Worm (Caenorhabditis elegans) whole organism, L2 larva: Measurements from ENCODE around the gene ser-1.
A peak's percentile ranks its signal among the peaks of the same experiment; 100 is the strongest.

Experiments used
- C34F6.9 ChIP-seq: fragments of 150-350 bp; optimal IDR thresholded peaks from 2 replicates; lab custom pipeline; 2014; ENCODE audit warnings: missing biosample characterization, missing genetic modification characterization
- F13H6.1 ChIP-seq: sonication (generic microtip); optimal IDR thresholded peaks from 2 replicates; lab custom pipeline; 2016; ENCODE audit warnings: missing genetic modification characterization, missing compliant biosample characterization
- Y55F3AM.14 ChIP-seq: fragments of 200-800 bp; sonication (Bioruptor generic); optimal IDR thresholded peaks from 2 replicates; lab custom pipeline; 2018; ENCODE audit warnings: mild to moderate bottlenecking, missing genetic modification characterization, missing compliant biosample characterization
- ZK546.5 ChIP-seq: sonication (generic microtip); optimal IDR thresholded peaks from 2 replicates; lab custom pipeline; 2017; ENCODE audit warnings: missing biosample characterization, missing genetic modification characterization
- alr-1 ChIP-seq: fragments of 150-350 bp; optimal IDR thresholded peaks from 2 replicates; lab custom pipeline; 2014; ENCODE audit warnings: missing biosample characterization, missing genetic modification characterization
- aly-2 ChIP-seq: fragments of 150-350 bp; optimal IDR thresholded peaks from 2 replicates; lab custom pipeline; 2014; ENCODE audit warnings: missing biosample characterization, missing genetic modification characterization
- blmp-1 ChIP-seq: sonication (generic microtip); optimal IDR thresholded peaks from 2 replicates; lab custom pipeline; 2017; ENCODE audit warnings: missing genetic modification characterization, mild to moderate bottlenecking, missing compliant biosample characterization, antibody characterized with exemption, moderate library complexity; ENCODE audit not compliant: insufficient read depth
- ceh-16 ChIP-seq: fragments of 150-350 bp; optimal IDR thresholded peaks from 2 replicates; lab custom pipeline; 2014; ENCODE audit warnings: missing biosample characterization, missing genetic modification characterization
- ceh-82 ChIP-seq: fragments of 150-350 bp; optimal IDR thresholded peaks from 2 replicates; lab custom pipeline; 2014; ENCODE audit warnings: missing biosample characterization, missing genetic modification characterization
- crh-2 ChIP-seq: sonication (generic microtip); optimal IDR thresholded peaks from 2 replicates; lab custom pipeline; 2017; ENCODE audit warnings: missing biosample characterization, missing genetic modification characterization
- dmd-4 ChIP-seq: sonication (generic microtip); optimal IDR thresholded peaks from 2 replicates; lab custom pipeline; 2017; ENCODE audit warnings: missing biosample characterization, missing genetic modification characterization
- egl-27 ChIP-seq: sonication (generic microtip); optimal IDR thresholded peaks from 3 replicates; lab custom pipeline; 2017; ENCODE audit warnings: missing biosample characterization, missing genetic modification reagents, missing genetic modification characterization
- elt-1 ChIP-seq: fragments of 150-350 bp; optimal IDR thresholded peaks from 2 replicates; lab custom pipeline; 2014; ENCODE audit warnings: missing biosample characterization, missing genetic modification characterization
- fos-1 ChIP-seq: fragments of 150-350 bp; optimal IDR thresholded peaks from 2 replicates; lab custom pipeline; 2014; ENCODE audit warnings: missing biosample characterization, missing genetic modification characterization
- gmeb-1 ChIP-seq: fragments of 150-350 bp; optimal IDR thresholded peaks from 2 replicates; lab custom pipeline; 2014; ENCODE audit warnings: missing biosample characterization, missing genetic modification characterization
- lin-13 ChIP-seq: fragments of 150-350 bp; optimal IDR thresholded peaks from 2 replicates; lab custom pipeline; 2014; ENCODE audit warnings: missing biosample characterization, missing genetic modification reagents, missing genetic modification characterization
- lin-39 ChIP-seq: fragments of 150-350 bp; optimal IDR thresholded peaks from 2 replicates; lab custom pipeline; 2014; ENCODE audit warnings: missing biosample characterization, missing genetic modification reagents, missing genetic modification characterization
- lsy-2 ChIP-seq, 2 experiments: fragments of 150-350 bp in 1 of 2; sonication (generic microtip) in 1 of 2; optimal IDR thresholded peaks; 2 replicates each; lab custom pipeline; 2014 to 2017; ENCODE audit warnings: missing biosample characterization in 2 of 2, missing genetic modification characterization in 2 of 2
- mdl-1 ChIP-seq, 2 experiments: fragments of 150-350 bp in 1 of 2; sonication (generic microtip) in 1 of 2; optimal IDR thresholded peaks; 2 replicates each; lab custom pipeline; 2017; ENCODE audit warnings: missing biosample characterization in 2 of 2, missing genetic modification characterization in 2 of 2
- nhr-10 ChIP-seq: sonication (generic microtip); optimal IDR thresholded peaks from 2 replicates; lab custom pipeline; 2017; ENCODE audit warnings: missing biosample characterization, missing genetic modification characterization
- nhr-11 ChIP-seq: fragments of 150-350 bp; optimal IDR thresholded peaks from 2 replicates; lab custom pipeline; 2014; ENCODE audit warnings: missing biosample characterization, missing genetic modification characterization
- nhr-129 ChIP-seq: fragments of 150-350 bp; optimal IDR thresholded peaks from 2 replicates; lab custom pipeline; 2014; ENCODE audit warnings: missing biosample characterization, missing genetic modification characterization
- nhr-21 ChIP-seq: fragments of 150-350 bp; optimal IDR thresholded peaks from 2 replicates; lab custom pipeline; 2014; ENCODE audit warnings: missing biosample characterization, missing genetic modification characterization
- nhr-23 ChIP-seq: fragments of 150-350 bp; optimal IDR thresholded peaks from 2 replicates; lab custom pipeline; 2014; ENCODE audit warnings: missing biosample characterization, missing genetic modification reagents, missing genetic modification characterization
- nhr-237 ChIP-seq: fragments of 150-350 bp; optimal IDR thresholded peaks from 2 replicates; lab custom pipeline; 2014; ENCODE audit warnings: missing biosample characterization, missing genetic modification characterization
- nhr-25 ChIP-seq: fragments of 150-350 bp; sonication (generic microtip); optimal IDR thresholded peaks from 3 replicates; lab custom pipeline; 2014; ENCODE audit warnings: missing biosample characterization, missing genetic modification characterization
- nhr-77 ChIP-seq: fragments of 150-350 bp; optimal IDR thresholded peaks from 2 replicates; lab custom pipeline; 2014; ENCODE audit warnings: missing biosample characterization, missing genetic modification characterization
- peb-1 ChIP-seq: fragments of 150-350 bp; optimal IDR thresholded peaks from 2 replicates; lab custom pipeline; 2014; ENCODE audit warnings: missing biosample characterization, missing genetic modification characterization
- sem-4 ChIP-seq: fragments of 150-350 bp; optimal IDR thresholded peaks from 2 replicates; lab custom pipeline; 2014; ENCODE audit warnings: missing biosample characterization, missing genetic modification reagents, missing genetic modification characterization
- sma-3 ChIP-seq: sonication (generic microtip); optimal IDR thresholded peaks from 2 replicates; lab custom pipeline; 2016; ENCODE audit warnings: missing genetic modification reagents, missing genetic modification characterization, missing compliant biosample characterization
- sma-9 ChIP-seq, 2 experiments: fragments of 150-350 bp in 1 of 2; sonication (generic microtip) in 1 of 2; optimal IDR thresholded peaks; 2 replicates each; lab custom pipeline; 2014 to 2016; ENCODE audit warnings: missing genetic modification characterization in 2 of 2, mild to moderate bottlenecking in 1 of 2, missing biosample characterization in 1 of 2, missing compliant biosample characterization in 1 of 2, missing genetic modification reagents in 1 of 2, moderate library complexity in 1 of 2
- unc-39 ChIP-seq: fragments of 150-350 bp; optimal IDR thresholded peaks from 2 replicates; lab custom pipeline; 2014; ENCODE audit warnings: missing biosample characterization, missing genetic modification characterization
- unc-55 ChIP-seq: fragments of 150-350 bp; sonication (generic microtip); optimal IDR thresholded peaks from 3 replicates; lab custom pipeline; 2014; ENCODE audit warnings: missing biosample characterization, missing genetic modification reagents, missing genetic modification characterization
- unc-62 ChIP-seq: fragments of 150-350 bp; optimal IDR thresholded peaks from 2 replicates; lab custom pipeline; 2014; ENCODE audit warnings: missing biosample characterization, missing genetic modification reagents, missing genetic modification characterization
- ztf-11 ChIP-seq: sonication (generic microtip); optimal IDR thresholded peaks from 2 replicates; lab custom pipeline; 2017; ENCODE audit warnings: missing biosample characterization, missing genetic modification characterization

ser-1 gene

ce11 chrX:16555726-16556125, 23.8 kb upstream of the ser-1 start (continued):
- TF ChIP-seq ceh-82 (tag; lab: Kevin White, UChicago) (no peak), mdl-1 (tag; optimal IDR thresholded peaks at IDR 0.05; lab: Kevin White, UChicago) (no peak), nhr-21 (tag; lab: Kevin White, UChicago) (no peak), nhr-25 (peak; percentile 76), alr-1 (no peak), unc-62 (no peak), ZK546.5 (tag; lab: Kevin White, UChicago) (no peak), sma-9 (GFP tag; optimal IDR thresholded peaks at IDR 0.05; lab: Kevin White, UChicago) (peak; percentile 70), sma-9 (tag; optimal IDR thresholded peaks at IDR 0.05; lab: Kevin White, UChicago) (no peak), ceh-16 (tag; lab: Kevin White, UChicago) (peak; percentile 86), F13H6.1 (no peak), Y55F3AM.14 (GFP tag; lab: Kevin White, UChicago) (no peak), peb-1 (no peak), C34F6.9 (tag; lab: Kevin White, UChicago) (no peak), fos-1 (no peak), ztf-11 (no peak)
- TF ChIP-seq, all 48 proteins: peak for 6

- TF ChIP-seq ceh-16 (tag; lab: Kevin White, UChicago) (no peak), nhr-21 (tag; lab: Kevin White, UChicago) (peak; percentile 18), nhr-77 (tag; lab: Kevin White, UChicago) (no peak), sma-9 (GFP tag; optimal IDR thresholded peaks at IDR 0.05; lab: Kevin White, UChicago) (peak; percentile 25), sma-9 (tag; optimal IDR thresholded peaks at IDR 0.05; lab: Kevin White, UChicago) (no peak), lin-39 (tag; lab: Kevin White, UChicago) (no peak)
- TF ChIP-seq, all 48 proteins: peak for 2
These were observed 21.4 kb upstream of the ser-1 start, which contains the start of gene K08B5.1 for ce11 chrX:16558117-16558516. Gene K08B5.1, plus strand, starts transcription at chrX:16558434.

- TF ChIP-seq nhr-11 (no peak), gmeb-1 (tag; lab: Kevin White, UChicago) (no peak), egl-27 (tag; lab: Kevin White, UChicago) (peak; percentile 29), nhr-21 (tag; lab: Kevin White, UChicago) (peak; percentile 19), ceh-16 (tag; lab: Kevin White, UChicago) (no peak), nhr-237 (tag; lab: Kevin White, UChicago) (no peak), sem-4 (tag; lab: Kevin White, UChicago) (peak; percentile 3), nhr-23 (no peak), lsy-2 (tag; optimal IDR thresholded peaks at IDR 0.05; lab: Kevin White, UChicago) (peak in 1 of 2 experiments; percentile 39), crh-2 (tag; lab: Kevin White, UChicago) (peak; percentile 59), unc-55 (peak; percentile 10), F13H6.1 (no peak), unc-39 (no peak), sma-3 (GFP tag; lab: Kevin White, UChicago) (peak; percentile 72), elt-1 (tag; lab: Kevin White, UChicago) (no peak), nhr-10 (tag; lab: Kevin White, UChicago) (no peak), dmd-4 (tag; lab: Kevin White, UChicago) (no peak), nhr-25 (peak; percentile 5), nhr-129 (tag; lab: Kevin White, UChicago) (no peak), fos-1 (peak; percentile 82), sma-9 (GFP tag; optimal IDR thresholded peaks at IDR 0.05; lab: Kevin White, UChicago) (peak; percentile 55), sma-9 (tag; optimal IDR thresholded peaks at IDR 0.05; lab: Kevin White, UChicago) (no peak), C34F6.9 (tag; lab: Kevin White, UChicago) (peak; percentile 28)
These were observed 20.8 kb upstream of the ser-1 start for ce11 chrX:16558776-16559175.

- no peak for TF ChIP-seq nhr-129 (tag; lab: Kevin White, UChicago)
- TF ChIP-seq lin-13: no peak
- TF ChIP-seq aly-2 (tag; lab: Kevin White, UChicago): no peak
- peak; percentile 44 for TF ChIP-seq nhr-21 (tag; lab: Kevin White, UChicago)
- TF ChIP-seq blmp-1 (tag; lab: Kevin White, UChicago): peak; percentile 32
- TF ChIP-seq sma-9 (GFP tag; optimal IDR thresholded peaks at IDR 0.05; lab: Kevin White, UChicago): peak; percentile 41
- no peak for TF ChIP-seq sma-9 (tag; optimal IDR thresholded peaks at IDR 0.05; lab: Kevin White, UChicago)
- peak; percentile 26 for TF ChIP-seq sma-3 (GFP tag; lab: Kevin White, UChicago)
- TF ChIP-seq nhr-237 (tag; lab: Kevin White, UChicago): no peak
- TF ChIP-seq nhr-10 (tag; lab: Kevin White, UChicago): no peak
These were observed 20.2 kb upstream of the ser-1 start for ce11 chrX:16559387-16559786.
